Worm (Caenorhabditis elegans) whole organism, L2 larva: ENCODE measurements around the gene sna-2.

Source experiments
- nhr-12 ChIP-seq: fragments of 150-350 bp; optimal IDR thresholded peaks from 2 replicates; lab custom pipeline; 2014; ENCODE audit warnings: missing biosample characterization, missing genetic modification characterization
- skn-1 ChIP-seq: sonication (generic microtip); optimal IDR thresholded peaks from 2 replicates; lab custom pipeline; 2017; ENCODE audit warnings: missing biosample characterization, missing genetic modification characterization

DNA sequence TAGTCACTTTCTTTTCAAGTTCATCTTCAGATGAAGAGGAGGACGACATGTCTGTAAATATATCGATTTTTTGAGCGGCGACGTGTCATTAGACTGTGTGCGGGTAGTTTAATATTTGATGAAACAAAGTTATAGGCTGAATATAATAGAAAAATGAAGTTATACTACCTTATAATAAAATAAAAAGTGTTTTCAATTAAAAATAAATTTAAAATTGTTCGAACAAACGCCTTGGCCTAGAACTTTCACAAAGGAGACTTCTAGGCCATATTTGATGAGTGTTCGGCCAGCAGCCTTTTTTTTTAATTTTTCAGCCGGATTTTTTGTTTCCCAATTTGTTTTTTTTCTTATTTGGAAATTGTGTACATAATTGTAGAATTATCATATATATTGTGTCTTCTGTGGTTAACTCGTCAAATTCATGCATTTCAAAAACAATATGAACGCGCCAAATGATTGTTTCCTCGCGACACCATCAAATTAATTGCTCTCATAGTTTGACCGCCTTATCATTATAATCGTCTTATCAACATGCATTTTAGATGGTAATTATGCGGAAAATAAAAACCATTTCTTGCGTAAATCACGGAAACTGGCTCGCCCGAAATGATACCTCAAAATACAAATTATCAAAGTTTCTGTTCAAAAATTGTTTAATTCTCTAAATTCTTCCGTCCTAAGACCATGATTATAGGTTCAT lies 20.0 kb upstream of the sna-2 start, which contains the start of gene T13F2.2:
- TF ChIP-seq nhr-12 (tag; lab: Kevin White, UChicago) (no peak), skn-1 (tag; lab: Kevin White, UChicago) (no peak)
